Worm (Caenorhabditis elegans) whole organism, early embryonic: ENCODE results near the gene sld-5.

Experiments
- F13C5.2 ChIP-seq: sonication (generic microtip); optimal IDR thresholded peaks from 2 replicates; lab custom pipeline; 2017; ENCODE audit warnings: mild to moderate bottlenecking, missing genetic modification characterization, inconsistent platforms, missing compliant biosample characterization
- ama-1 ChIP-seq: fragments of 150-350 bp; optimal IDR thresholded peaks from 2 replicates; lab custom pipeline; 2014
- ceh-13 ChIP-seq: fragments of 200-800 bp; sonication (Bioruptor generic); optimal IDR thresholded peaks from 2 replicates; lab custom pipeline; 2018; ENCODE audit warnings: mild to moderate bottlenecking, missing genetic modification characterization, missing compliant biosample characterization
- flt-1 ChIP-seq: fragments of 200-800 bp; sonication (Bioruptor generic); IDR thresholded peaks from 2 replicates; pipeline ENCODE4 v1.3.6; 2022; ENCODE audit warnings: missing genetic modification characterization, missing compliant biosample characterization
- hmbx-1 ChIP-seq: sonication (generic microtip); optimal IDR thresholded peaks from 2 replicates; lab custom pipeline; 2016; ENCODE audit warnings: mild to moderate bottlenecking, missing genetic modification characterization, missing compliant biosample characterization
- hmg-4 ChIP-seq: fragments of 200-800 bp; sonication (Bioruptor generic); optimal IDR thresholded peaks from 2 replicates; lab custom pipeline; 2018; ENCODE audit warnings: mild to moderate bottlenecking, missing genetic modification characterization, missing compliant biosample characterization
- sea-1 ChIP-seq: fragments of 200-800 bp; sonication (Bioruptor generic); conservative IDR thresholded peaks from 2 replicates; pipeline ENCODE4 v1.3.6; 2022; ENCODE audit warnings: missing genetic modification characterization, missing compliant biosample characterization
- tbx-11 ChIP-seq: fragments of 200-800 bp; sonication (Bioruptor generic); IDR thresholded peaks from 2 replicates; pipeline ENCODE4 v1.3.6; 2022; ENCODE audit warnings: missing genetic modification characterization, missing compliant biosample characterization

ce11 chrV:20192102-20192880 lies 45.3 kb downstream of the sld-5 start, which contains the start of the genes fbxa-115 and Y113G7B.27:
- no peak for TF ChIP-seq flt-1
- no peak for TF ChIP-seq tbx-11 (GFP tag; lab: Robert Waterston, UW)
- no peak for TF ChIP-seq ama-1 (lab: Kevin White, UChicago)
- TF ChIP-seq F13C5.2 (tag; lab: Kevin White, UChicago) = no peak
- TF ChIP-seq sea-1 (GFP tag; lab: Robert Waterston, UW) = no peak
- no peak for TF ChIP-seq ceh-13 (GFP tag; lab: Kevin White, UChicago)
- no peak for TF ChIP-seq hmbx-1 (tag; lab: Kevin White, UChicago)
- no peak for TF ChIP-seq hmg-4 (GFP tag; lab: Kevin White, UChicago)
